Worm (Caenorhabditis elegans) whole organism, L2 larva: Measurements from ENCODE around the gene D1079.1.
A peak's percentile ranks its signal among the peaks of the same experiment; 100 is the strongest.

ENCODE experiments used
- elt-3 ChIP-seq: sonication (generic microtip); optimal IDR thresholded peaks from 2 replicates; lab custom pipeline; 2017; ENCODE audit warnings: missing biosample characterization, missing genetic modification characterization
- nhr-11 ChIP-seq: fragments of 150-350 bp; optimal IDR thresholded peaks from 2 replicates; lab custom pipeline; 2014; ENCODE audit warnings: missing biosample characterization, missing genetic modification characterization
- zag-1 ChIP-seq: fragments of 150-350 bp; optimal IDR thresholded peaks from 2 replicates; lab custom pipeline; 2014; ENCODE audit warnings: missing biosample characterization, missing genetic modification characterization

DNA sequence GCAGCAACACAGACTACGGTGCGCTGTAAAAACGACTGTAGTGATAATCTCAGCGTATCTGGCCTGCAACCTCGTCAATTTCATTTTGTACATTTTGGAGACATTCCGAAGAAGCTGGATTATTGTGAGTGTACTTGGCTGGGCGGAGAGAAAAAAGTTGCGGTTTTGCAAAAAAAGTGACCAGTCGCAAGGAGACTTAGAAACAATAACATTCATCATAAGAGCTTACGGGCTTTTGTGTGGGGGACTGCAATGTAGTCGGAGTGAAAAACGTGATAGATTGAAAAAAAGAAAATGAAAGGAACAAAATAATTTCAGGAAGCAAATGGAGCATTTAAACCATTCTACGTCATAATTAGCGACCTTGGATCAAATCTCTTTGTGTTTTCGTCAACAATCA, 5.5 kb downstream of the D1079.1 start:
- no peak for TF ChIP-seq elt-3 (tag; lab: Kevin White, UChicago)
- no peak for TF ChIP-seq nhr-11 (tag; lab: Kevin White, UChicago)
- peak; percentile 22 for TF ChIP-seq zag-1 (tag; lab: Kevin White, UChicago)
